Fruit fly (Drosophila melanogaster) whole organism, prepupa: ENCODE results near the gene Cpr72Ea.
A peak's percentile ranks its signal among the peaks of the same experiment; 100 is the strongest.

Source experiments
- CG11762 ChIP-seq: fragments of 200-800 bp; sonication (Bioruptor generic); optimal IDR thresholded peaks from 3 replicates; lab custom pipeline; 2016; ENCODE audit warnings: missing biosample characterization, missing genetic modification characterization; ENCODE audit not compliant: insufficient read depth
- CG3032 ChIP-seq: fragments of 200-800 bp; optimal IDR thresholded peaks from 2 replicates; lab custom pipeline; 2019; ENCODE audit warnings: missing biosample characterization, mild to moderate bottlenecking, missing genetic modification characterization, moderate library complexity
- CG32006 ChIP-seq: fragments of 200-800 bp; sonication (Bioruptor generic); optimal IDR thresholded peaks from 3 replicates; lab custom pipeline; 2017; ENCODE audit warnings: missing biosample characterization, mild to moderate bottlenecking, missing genetic modification characterization
- CG3919 ChIP-seq: fragments of 200-800 bp; sonication (Bioruptor generic); optimal IDR thresholded peaks from 3 replicates; lab custom pipeline; 2016; ENCODE audit warnings: missing biosample characterization, missing genetic modification characterization
- CG6163 ChIP-seq: fragments of 200-800 bp; sonication (Bioruptor generic); IDR thresholded peaks from 3 replicates; pipeline ENCODE4 v1.3.6; 2022; ENCODE audit warnings: missing biosample characterization, missing genetic modification characterization
- CG6276 ChIP-seq: fragments of 200-800 bp; sonication (Bioruptor generic); optimal IDR thresholded peaks from 2 replicates; lab custom pipeline; 2017; ENCODE audit warnings: missing biosample characterization, mild to moderate bottlenecking, missing genetic modification characterization
- CG6792 ChIP-seq: fragments of 200-800 bp; sonication (Bioruptor generic); optimal IDR thresholded peaks from 3 replicates; lab custom pipeline; 2016; ENCODE audit warnings: missing biosample characterization, missing genetic modification characterization
- CG6854 ChIP-seq: fragments of 200-800 bp; sonication (Bioruptor generic); optimal IDR thresholded peaks from 2 replicates; lab custom pipeline; 2017; ENCODE audit warnings: missing biosample characterization, mild to moderate bottlenecking, missing genetic modification characterization
- CG7368 ChIP-seq: fragments of 200-800 bp; sonication (Bioruptor generic); optimal IDR thresholded peaks from 3 replicates; lab custom pipeline; 2016; ENCODE audit warnings: missing biosample characterization, missing genetic modification characterization
- CG8119 ChIP-seq: fragments of 200-800 bp; sonication (Bioruptor generic); IDR thresholded peaks from 3 replicates; pipeline ENCODE4 v1.3.6; 2022; ENCODE audit warnings: missing biosample characterization, missing genetic modification characterization
- CG8319 ChIP-seq: fragments of 200-800 bp; sonication (Bioruptor generic); optimal IDR thresholded peaks from 3 replicates; lab custom pipeline; 2016; ENCODE audit warnings: missing biosample characterization, missing genetic modification characterization
- CG9139 ChIP-seq: fragments of 200-800 bp; sonication (Bioruptor generic); optimal IDR thresholded peaks from 3 replicates; lab custom pipeline; 2017; ENCODE audit warnings: missing biosample characterization, mild to moderate bottlenecking, missing genetic modification characterization
- Eip75B ChIP-seq: fragments of 200-800 bp; sonication (Bioruptor generic); optimal IDR thresholded peaks from 3 replicates; lab custom pipeline; 2016; ENCODE audit warnings: missing biosample characterization, missing genetic modification characterization
- Eip78C ChIP-seq: fragments of 200-800 bp; sonication (Bioruptor generic); peaks from one replicate; lab custom pipeline; 2016; ENCODE audit warnings: missing biosample characterization, missing genetic modification characterization
- Ets21C ChIP-seq: fragments of 200-800 bp; sonication (Bioruptor generic); optimal IDR thresholded peaks from 3 replicates; lab custom pipeline; 2016; ENCODE audit warnings: missing biosample characterization, missing genetic modification characterization
- Ets96B ChIP-seq: fragments of 200-800 bp; optimal IDR thresholded peaks from 2 replicates; lab custom pipeline; 2019; ENCODE audit warnings: missing biosample characterization, mild to moderate bottlenecking, missing genetic modification characterization, moderate library complexity
- Gug ChIP-seq: fragments of 200-800 bp; sonication (Bioruptor generic); IDR thresholded peaks from 2 replicates; pipeline ENCODE4 v1.3.6; 2022; ENCODE audit warnings: missing biosample characterization, missing genetic modification characterization
- Hr38 ChIP-seq: sonication (Bioruptor generic); optimal IDR thresholded peaks from 2 replicates; lab custom pipeline; 2016; ENCODE audit warnings: missing biosample characterization, missing genetic modification characterization
- Hr4 ChIP-seq: fragments of 200-800 bp; sonication (Bioruptor generic); optimal IDR thresholded peaks from 3 replicates; lab custom pipeline; 2016; ENCODE audit warnings: missing biosample characterization, missing genetic modification characterization
- Sox102F ChIP-seq: fragments of 200-800 bp; sonication (Bioruptor generic); optimal IDR thresholded peaks from 2 replicates; lab custom pipeline; 2016; ENCODE audit warnings: missing biosample characterization, mild to moderate bottlenecking, missing genetic modification characterization
- acj6 ChIP-seq: fragments of 200-800 bp; sonication (Bioruptor generic); optimal IDR thresholded peaks from 3 replicates; lab custom pipeline; 2016; ENCODE audit warnings: missing biosample characterization, missing genetic modification characterization
- dsx ChIP-seq: fragments of 200-800 bp; optimal IDR thresholded peaks from 3 replicates; lab custom pipeline; 2019; ENCODE audit warnings: missing biosample characterization, mild to moderate bottlenecking, missing genetic modification characterization, moderate library complexity; ENCODE audit not compliant: poor library complexity, severe bottlenecking
- eg ChIP-seq: fragments of 200-800 bp; sonication (Bioruptor generic); IDR thresholded peaks from 3 replicates; pipeline ENCODE4 v1.3.6; 2022; ENCODE audit warnings: missing biosample characterization, missing genetic modification characterization
- esn ChIP-seq: fragments of 200-800 bp; sonication (Bioruptor generic); optimal IDR thresholded peaks from 2 replicates; lab custom pipeline; 2016; ENCODE audit warnings: missing biosample characterization, mild to moderate bottlenecking, missing genetic modification characterization, moderate library complexity
- fd59A ChIP-seq: fragments of 200-800 bp; sonication (Bioruptor generic); optimal IDR thresholded peaks from 2 replicates; lab custom pipeline; 2017; ENCODE audit warnings: missing biosample characterization, mild to moderate bottlenecking, missing genetic modification characterization, missing genetic modification reagents
- fkh ChIP-seq: fragments of 200-800 bp; sonication (Bioruptor generic); optimal IDR thresholded peaks from 3 replicates; lab custom pipeline; 2017; ENCODE audit warnings: missing biosample characterization, mild to moderate bottlenecking, missing genetic modification characterization, moderate library complexity
- pdm3 ChIP-seq: fragments of 200-800 bp; sonication (Bioruptor generic); optimal IDR thresholded peaks from 3 replicates; lab custom pipeline; 2016; ENCODE audit warnings: missing biosample characterization, missing genetic modification characterization
- svp ChIP-seq: fragments of 200-800 bp; sonication (Bioruptor generic); peaks from one replicate; lab custom pipeline; 2016; ENCODE audit warnings: missing biosample characterization, missing genetic modification characterization
- topi ChIP-seq: fragments of 200-800 bp; sonication (Bioruptor generic); optimal IDR thresholded peaks from 3 replicates; lab custom pipeline; 2016; ENCODE audit warnings: missing biosample characterization, missing genetic modification characterization

Gene Cpr72Ea

dm6 chr3L:16385880-16386584 lies 23.6 kb downstream of the Cpr72Ea start, which contains the start of the genes Agpat3 and RAF2 (continued):
- TF ChIP-seq Eip78C (peak; percentile 44), Hr4 (peak; percentile 37), esn (peak; percentile 46), CG6854 (no peak), acj6 (peak; percentile 63), fd59A (GFP tag; lab: Kevin White, UChicago) (no peak), CG6163 (GFP tag; lab: Robert Waterston, UW) (0 out of 3 replicates have a peak, but pooled peaks have one; percentile 40), Gug (GFP tag; lab: Robert Waterston, UW) (no peak; the same call in 1 of the 2 replicates), Ets96B (peak; percentile 29)

dm6 chr3L:16390793-16391192 lies 28.4 kb downstream of the Cpr72Ea start:
- no peak for TF ChIP-seq CG7368
- TF ChIP-seq CG11762 (GFP tag; lab: Kevin White, UChicago): no peak
- TF ChIP-seq CG6163 (GFP tag; lab: Robert Waterston, UW): no peak
- TF ChIP-seq svp (GFP tag; lab: Kevin White, UChicago): peak; percentile 33
- TF ChIP-seq Eip75B: no peak
- TF ChIP-seq Ets21C (GFP tag; lab: Kevin White, UChicago): no peak
- peak; percentile 37 for TF ChIP-seq Eip78C
- no peak for TF ChIP-seq CG9139 (GFP tag; lab: Kevin White, UChicago)
- no peak for TF ChIP-seq topi (GFP tag; lab: Kevin White, UChicago)

dm6 chr3L:16391257-16391656 lies 28.9 kb downstream of the Cpr72Ea start:
- TF ChIP-seq topi (GFP tag; lab: Kevin White, UChicago) (no peak), pdm3 (GFP tag; lab: Kevin White, UChicago) (no peak), CG8319 (GFP tag; lab: Kevin White, UChicago) (no peak), CG6276 (GFP tag; lab: Kevin White, UChicago) (no peak), Ets96B (no peak), CG6163 (GFP tag; lab: Robert Waterston, UW) (no peak)

DNA sequence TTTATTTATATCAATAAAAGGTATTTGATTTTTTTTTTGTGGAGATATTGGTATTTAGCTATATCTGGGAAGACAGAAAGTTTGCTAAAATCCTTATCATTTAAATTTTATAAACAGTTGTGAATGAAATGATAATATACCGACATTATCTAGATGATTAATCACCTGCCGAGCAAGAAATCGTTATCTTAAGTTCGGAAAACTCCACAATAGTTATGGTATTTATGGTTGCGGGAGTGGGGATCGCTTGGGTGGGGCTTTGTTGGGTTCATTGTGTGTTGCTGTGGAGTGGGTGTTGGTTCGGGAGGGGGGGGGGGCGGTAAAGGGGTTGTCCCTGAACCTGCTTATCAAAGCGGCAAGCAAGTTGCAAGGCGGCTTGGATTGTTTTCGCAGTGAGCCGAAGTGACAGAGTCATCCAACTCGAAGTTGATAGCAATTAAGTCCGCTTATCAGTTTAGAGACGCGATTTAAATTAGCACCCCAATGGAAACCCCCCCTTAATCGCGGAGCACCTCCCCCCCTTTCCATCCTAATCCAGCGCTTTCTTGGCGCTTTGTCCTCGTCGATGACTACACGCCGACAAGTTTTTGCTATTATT lies 29.9 kb downstream of the Cpr72Ea start:
- TF ChIP-seq dsx (no peak), CG6792 (GFP tag; lab: Kevin White, UChicago) (no peak), Ets96B (no peak), fd59A (GFP tag; lab: Kevin White, UChicago) (no peak), Sox102F (no peak), Hr38 (no peak), CG3919 (GFP tag; lab: Kevin White, UChicago) (no peak), CG8319 (GFP tag; lab: Kevin White, UChicago) (no peak)

- TF ChIP-seq CG3032 (tag; lab: Kevin White, UChicago) (no peak), eg (GFP tag; lab: Robert Waterston, UW) (peak; percentile 23; the same call in 1 of the 3 replicates), pdm3 (GFP tag; lab: Kevin White, UChicago) (no peak), CG32006 (GFP tag; lab: Kevin White, UChicago) (peak; percentile 37), CG6276 (GFP tag; lab: Kevin White, UChicago) (peak; percentile 7), CG6163 (GFP tag; lab: Robert Waterston, UW) (0 out of 3 replicates have a peak, but pooled peaks have one; percentile 20), Ets21C (GFP tag; lab: Kevin White, UChicago) (no peak), Eip78C (peak; percentile 30), svp (GFP tag; lab: Kevin White, UChicago) (peak; percentile 18), CG8119 (GFP tag; lab: Robert Waterston, UW) (0 out of 3 replicates have a peak, but pooled peaks have one; percentile 14)
Measured at dm6 chr3L:16392874-16393273, 30.5 kb downstream of the Cpr72Ea start.

- TF ChIP-seq fkh (GFP tag; lab: Kevin White, UChicago) (peak; percentile 65), Hr4 (no peak)
Measured at dm6 chr3L:16393700-16394099, 31.3 kb downstream of the Cpr72Ea start.
